Worm (Caenorhabditis elegans): ENCODE results near the gene F40A3.3.

DNA sequence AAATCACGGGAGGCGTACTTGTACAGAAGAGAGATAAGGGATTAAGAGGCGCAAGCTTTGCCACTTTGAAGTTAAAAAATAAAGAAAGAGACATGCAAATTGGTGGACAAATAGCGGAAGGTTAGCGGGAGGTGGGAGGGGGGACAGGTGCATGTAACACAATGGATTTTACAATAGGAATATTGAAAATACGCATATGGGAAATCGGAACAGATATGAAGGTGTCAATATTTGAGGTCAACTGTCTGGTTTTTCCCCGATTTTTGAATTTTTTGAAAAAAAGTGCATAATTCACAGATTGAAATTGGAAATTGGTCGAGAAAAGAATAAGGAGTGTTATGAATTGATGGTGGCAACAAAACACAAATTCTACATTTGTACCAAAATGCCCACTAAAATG lies 15.5 kb upstream of the F40A3.3 start, which contains the start of gene C37C3.17:
- TF ChIP-seq him-1 (tag; optimal IDR thresholded peaks at IDR 0.05) (no peak), dao-5 (tag; optimal IDR thresholded peaks at IDR 0.05) (no peak), W03F9.2 (tag; optimal IDR thresholded peaks at IDR 0.05) (no peak)
